Fruit fly (Drosophila melanogaster) whole organism, embryonic: Measurements from ENCODE around the gene IRSp53.

ENCODE experiments used
- ATbp ChIP-seq: fragments of 200-800 bp; sonication (Bioruptor generic); optimal IDR thresholded peaks from 2 replicates; lab custom pipeline; 2017; ENCODE audit warnings: missing biosample characterization, mild to moderate bottlenecking, missing genetic modification characterization, missing genetic modification reagents
- CG10321 ChIP-seq: fragments of 200-800 bp; sonication (Bioruptor generic); IDR thresholded peaks from 2 replicates; pipeline ENCODE4 v1.3.6; 2022; ENCODE audit warnings: missing biosample characterization, missing genetic modification characterization
- CG10366 ChIP-seq: fragments of 200-800 bp; sonication (Bioruptor generic); IDR thresholded peaks from 2 replicates; pipeline ENCODE4 v1.3.6; 2022; ENCODE audit warnings: missing biosample characterization, missing genetic modification characterization
- CG10431 ChIP-seq: fragments of 200-800 bp; sonication (Bioruptor generic); optimal IDR thresholded peaks from 3 replicates; lab custom pipeline; 2018; ENCODE audit warnings: missing biosample characterization, mild to moderate bottlenecking, missing genetic modification characterization
- CG10462 ChIP-seq: fragments of 200-800 bp; sonication (Bioruptor generic); optimal IDR thresholded peaks from 2 replicates; lab custom pipeline; 2016; ENCODE audit warnings: missing biosample characterization, missing genetic modification characterization
- CG12104 ChIP-seq: fragments of 200-800 bp; sonication (Bioruptor generic); optimal IDR thresholded peaks from 3 replicates; lab custom pipeline; 2016; ENCODE audit warnings: missing biosample characterization, missing genetic modification characterization
- CG12391 ChIP-seq: fragments of 200-800 bp; sonication (Bioruptor generic); optimal IDR thresholded peaks from 3 replicates; lab custom pipeline; 2018; ENCODE audit warnings: missing biosample characterization, mild to moderate bottlenecking, missing genetic modification characterization, moderate library complexity
- CG15073 ChIP-seq: fragments of 200-800 bp; sonication (Bioruptor generic); optimal IDR thresholded peaks from 2 replicates; lab custom pipeline; 2016; ENCODE audit warnings: missing biosample characterization, missing genetic modification characterization
- CG1603 ChIP-seq: fragments of 200-800 bp; sonication (Bioruptor generic); optimal IDR thresholded peaks from 2 replicates; lab custom pipeline; 2019; ENCODE audit warnings: missing biosample characterization, mild to moderate bottlenecking, missing genetic modification characterization, moderate library complexity
- CG17186 ChIP-seq: fragments of 200-800 bp; sonication (Bioruptor generic); optimal IDR thresholded peaks from 3 replicates; lab custom pipeline; 2017; ENCODE audit warnings: missing biosample characterization, missing genetic modification reagents, missing genetic modification characterization
- CG18599 ChIP-seq: fragments of 200-800 bp; sonication (Bioruptor generic); optimal IDR thresholded peaks from 3 replicates; lab custom pipeline; 2017; ENCODE audit warnings: missing biosample characterization, missing genetic modification characterization, mild to moderate bottlenecking, moderate library complexity, missing genetic modification reagents
- CG31224 ChIP-seq: fragments of 200-800 bp; sonication (Bioruptor generic); IDR thresholded peaks from 2 replicates; pipeline ENCODE4 v1.3.6; 2022; ENCODE audit warnings: missing biosample characterization, missing genetic modification characterization
- CG33213 ChIP-seq: fragments of 200-800 bp; sonication (Bioruptor generic); optimal IDR thresholded peaks from 3 replicates; lab custom pipeline; 2016; ENCODE audit warnings: missing biosample characterization, missing genetic modification characterization
- CG33557 ChIP-seq: fragments of 200-800 bp; sonication (Bioruptor generic); optimal IDR thresholded peaks from 2 replicates; lab custom pipeline; 2019; ENCODE audit warnings: missing biosample characterization, mild to moderate bottlenecking, missing genetic modification characterization, moderate library complexity
- CG3838 ChIP-seq: fragments of 200-800 bp; sonication (Bioruptor generic); optimal IDR thresholded peaks from 3 replicates; lab custom pipeline; 2016; ENCODE audit warnings: missing biosample characterization, missing genetic modification characterization
- CG4854 ChIP-seq: fragments of 200-800 bp; sonication (Bioruptor generic); optimal IDR thresholded peaks from 2 replicates; lab custom pipeline; 2016; ENCODE audit warnings: missing biosample characterization, missing genetic modification characterization, inconsistent platforms
- CG6654 ChIP-seq: fragments of 200-800 bp; sonication (Bioruptor generic); optimal IDR thresholded peaks from 2 replicates; lab custom pipeline; 2017; ENCODE audit warnings: missing biosample characterization, mild to moderate bottlenecking, missing genetic modification characterization
- CG7271 ChIP-seq: fragments of 200-800 bp; sonication (Bioruptor generic); optimal IDR thresholded peaks from 2 replicates; lab custom pipeline; 2018; ENCODE audit warnings: missing biosample characterization, mild to moderate bottlenecking, missing genetic modification characterization, moderate library complexity
- CG8765 ChIP-seq: fragments of 200-800 bp; sonication (Bioruptor generic); IDR thresholded peaks from 2 replicates; pipeline ENCODE4 v1.3.6; 2022; ENCODE audit warnings: missing biosample characterization, missing genetic modification characterization
- CG9727 ChIP-seq: fragments of 200-800 bp; sonication (Bioruptor generic); optimal IDR thresholded peaks from 3 replicates; lab custom pipeline; 2017; ENCODE audit warnings: missing biosample characterization, mild to moderate bottlenecking, missing genetic modification characterization
- D ChIP-seq, 2 experiments: fragments of 200-800 bp in 1 of 2; fragments of >200 bp in 1 of 2; sonication (Bioruptor generic) in 1 of 2; optimal IDR thresholded peaks; 2 replicates in 1 of 2; 3 replicates in 1 of 2; lab custom pipeline; 2017; ENCODE audit warnings: mild to moderate bottlenecking in 1 of 2, missing biosample characterization in 1 of 2, missing genetic modification characterization in 1 of 2, missing genetic modification reagents in 1 of 2
- Deaf1 ChIP-seq: fragments of 200-800 bp; optimal IDR thresholded peaks from 3 replicates; lab custom pipeline; 2019; ENCODE audit warnings: missing biosample characterization, mild to moderate bottlenecking, missing genetic modification characterization, moderate library complexity
- Ets65A ChIP-seq: fragments of 200-800 bp; sonication (Bioruptor generic); peaks from one replicate; lab custom pipeline; 2016; ENCODE audit warnings: missing biosample characterization, missing genetic modification characterization
- HLH3B ChIP-seq: fragments of 200-800 bp; sonication (Bioruptor generic); IDR thresholded peaks from 2 replicates; pipeline ENCODE4 v1.3.6; 2022; ENCODE audit warnings: missing biosample characterization, missing genetic modification characterization
- HmgZ ChIP-seq: fragments of 200-800 bp; sonication (Bioruptor generic); optimal IDR thresholded peaks from 2 replicates; lab custom pipeline; 2018; ENCODE audit warnings: missing biosample characterization, mild to moderate bottlenecking, missing genetic modification characterization
- Max ChIP-seq: fragments of 200-800 bp; sonication (Bioruptor generic); optimal IDR thresholded peaks from 2 replicates; lab custom pipeline; 2016; ENCODE audit warnings: missing biosample characterization, mild to moderate bottlenecking, missing genetic modification characterization
- Mes4 ChIP-seq: fragments of 200-800 bp; sonication (Bioruptor generic); optimal IDR thresholded peaks from 2 replicates; lab custom pipeline; 2016; ENCODE audit warnings: missing biosample characterization, missing genetic modification characterization
- Oaz ChIP-seq: fragments of 200-800 bp; sonication (Bioruptor generic); IDR thresholded peaks from 2 replicates; pipeline ENCODE4 v1.3.6; 2022; ENCODE audit warnings: missing biosample characterization, missing genetic modification characterization
- Stat92E ChIP-seq, 3 experiments: fragments of >200 bp in 2 of 3; fragments of 200-800 bp in 1 of 3; sonication (Bioruptor generic) in 1 of 3; optimal IDR thresholded peaks; 2 replicates each; lab custom pipeline; 2017 to 2019; ENCODE audit warnings: missing biosample characterization in 3 of 3, missing genetic modification characterization in 3 of 3, mild to moderate bottlenecking in 1 of 3, moderate library complexity in 1 of 3
- Vsx1 ChIP-seq: fragments of 200-800 bp; sonication (Bioruptor generic); optimal IDR thresholded peaks from 2 replicates; lab custom pipeline; 2017; ENCODE audit warnings: missing biosample characterization, mild to moderate bottlenecking, missing genetic modification characterization, missing genetic modification reagents
- aop ChIP-seq: fragments of 200-800 bp; sonication (Bioruptor generic); IDR thresholded peaks from 2 replicates; pipeline ENCODE4 v1.3.6; 2022; ENCODE audit warnings: missing biosample characterization, missing genetic modification characterization
- bbx ChIP-seq: fragments of 200-800 bp; sonication (Bioruptor generic); IDR thresholded peaks from 2 replicates; pipeline ENCODE4 v1.3.6; 2022; ENCODE audit warnings: missing biosample characterization, missing genetic modification characterization; ENCODE audit not compliant: partially characterized antibody
- bcd ChIP-seq: fragments of 200-800 bp; sonication (Bioruptor generic); optimal IDR thresholded peaks from 2 replicates; lab custom pipeline; 2017; ENCODE audit warnings: missing biosample characterization, mild to moderate bottlenecking, missing genetic modification characterization
- br ChIP-seq: fragments of >200 bp; optimal IDR thresholded peaks from 2 replicates; lab custom pipeline; 2017
- cg ChIP-seq: fragments of 200-800 bp; sonication (Bioruptor generic); optimal IDR thresholded peaks from 3 replicates; lab custom pipeline; 2019; ENCODE audit warnings: missing biosample characterization, mild to moderate bottlenecking, missing genetic modification characterization, moderate library complexity
- chm ChIP-seq: fragments of 200-800 bp; sonication (Bioruptor generic); IDR thresholded peaks from 2 replicates; pipeline ENCODE4 v1.3.6; 2022; ENCODE audit warnings: missing biosample characterization, missing genetic modification characterization
- dmrt99B ChIP-seq: fragments of 200-800 bp; sonication (Bioruptor generic); optimal IDR thresholded peaks from 2 replicates; lab custom pipeline; 2018; ENCODE audit warnings: missing biosample characterization, mild to moderate bottlenecking, missing genetic modification characterization, moderate library complexity
- esg ChIP-seq: fragments of 200-800 bp; sonication (Bioruptor generic); conservative IDR thresholded peaks from 2 replicates; pipeline ENCODE4 v1.3.6; 2022; ENCODE audit warnings: missing biosample characterization, missing genetic modification characterization
- exex ChIP-seq: fragments of 200-800 bp; sonication (Bioruptor generic); optimal IDR thresholded peaks from 4 replicates; lab custom pipeline; 2018; ENCODE audit warnings: missing biosample characterization, mild to moderate bottlenecking, missing genetic modification characterization, moderate library complexity
- her ChIP-seq: fragments of 200-800 bp; sonication (Bioruptor generic); optimal IDR thresholded peaks from 2 replicates; lab custom pipeline; 2016; ENCODE audit warnings: missing biosample characterization, missing genetic modification characterization
- hth ChIP-seq: fragments of >200 bp; optimal IDR thresholded peaks from 2 replicates; lab custom pipeline; 2017; ENCODE audit warnings: inconsistent platforms
- klu ChIP-seq: fragments of 200-800 bp; sonication (Bioruptor generic); IDR thresholded peaks from 2 replicates; pipeline ENCODE4 v1.3.6; 2022; ENCODE audit warnings: missing biosample characterization, missing genetic modification characterization
- knrl ChIP-seq: fragments of 200-800 bp; sonication (Bioruptor generic); IDR thresholded peaks from 3 replicates; pipeline ENCODE4 v1.3.6; 2022; ENCODE audit warnings: missing biosample characterization, missing genetic modification characterization; ENCODE audit not compliant: partially characterized antibody
- nau ChIP-seq: fragments of 200-800 bp; sonication (Bioruptor generic); optimal IDR thresholded peaks from 3 replicates; lab custom pipeline; 2017; ENCODE audit warnings: missing biosample characterization, mild to moderate bottlenecking, missing genetic modification characterization, missing genetic modification reagents
- nom ChIP-seq: fragments of 200-800 bp; sonication (Bioruptor generic); optimal IDR thresholded peaks from 2 replicates; lab custom pipeline; 2017; ENCODE audit warnings: missing biosample characterization, missing genetic modification characterization, mild to moderate bottlenecking, moderate library complexity, missing genetic modification reagents
- tap ChIP-seq: fragments of 200-800 bp; optimal IDR thresholded peaks from 3 replicates; lab custom pipeline; 2019; ENCODE audit warnings: missing biosample characterization, mild to moderate bottlenecking, missing genetic modification characterization, moderate library complexity
- z ChIP-seq: fragments of 200-800 bp; sonication (Bioruptor generic); IDR thresholded peaks from 3 replicates; pipeline ENCODE4 v1.3.6; 2022; ENCODE audit warnings: missing biosample characterization, missing genetic modification characterization
- zen2 ChIP-seq: fragments of 200-800 bp; sonication (Bioruptor generic); IDR thresholded peaks from 3 replicates; pipeline ENCODE4 v1.3.6; 2022; ENCODE audit warnings: missing biosample characterization, missing genetic modification characterization; ENCODE audit not compliant: partially characterized antibody

IRSp53 gene

DNA sequence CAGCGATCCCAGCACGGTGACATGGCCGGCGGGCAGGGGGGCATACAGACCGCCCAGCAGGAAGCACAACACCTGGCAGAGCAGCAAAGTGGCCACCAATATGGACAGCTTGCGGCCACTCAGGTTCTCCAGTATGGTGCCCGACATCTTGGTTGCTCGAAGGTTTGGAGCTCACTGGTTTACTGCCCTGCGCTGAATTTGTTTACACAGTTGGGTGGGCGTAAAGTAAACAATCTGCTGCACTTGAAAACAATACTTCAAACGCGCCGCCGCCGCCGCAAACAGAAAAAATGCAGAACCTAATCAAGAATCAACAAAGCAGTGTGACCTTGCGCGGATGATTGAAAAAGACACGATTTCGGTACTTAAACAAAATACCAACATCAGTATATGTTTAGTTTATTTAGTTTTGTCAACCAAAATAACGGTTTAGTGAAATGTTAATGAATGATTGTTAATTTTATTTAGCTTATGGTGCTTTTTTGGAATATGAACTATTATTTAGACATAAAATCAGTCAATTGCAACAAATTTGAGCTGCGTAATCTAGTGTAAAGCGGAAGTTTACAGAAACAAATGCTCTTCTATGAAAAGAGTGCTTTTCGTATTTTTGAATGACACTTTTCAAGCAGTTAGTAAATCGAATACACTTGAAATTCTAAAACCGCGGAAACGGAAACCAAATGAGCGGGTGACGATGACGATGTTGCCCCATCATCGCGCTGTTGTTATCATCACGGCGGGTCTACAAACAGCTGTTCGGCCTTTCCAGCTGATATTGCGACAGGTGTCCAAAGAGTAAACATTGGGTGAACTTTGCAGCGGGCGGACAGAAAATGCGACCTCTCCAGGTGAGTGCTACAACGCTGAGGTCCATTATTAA, 33.7 kb downstream of the IRSp53 start, which contains the start of the genes wls and Adck5 (continued):
- TF ChIP-seq HmgZ = peak; percentile 44
- no peak for TF ChIP-seq Deaf1 (tag; lab: Kevin White, UChicago)
- TF ChIP-seq z (GFP tag; lab: Robert Waterston, UW) = no peak
- 0 out of 2 replicates have a peak, but pooled peaks have one; percentile 8 for TF ChIP-seq bbx (GFP tag; lab: Robert Waterston, UW)
- peak; percentile 42 for TF ChIP-seq CG10462 (GFP tag; lab: Kevin White, UChicago)
- TF ChIP-seq br (lab: Kevin White, UChicago) = no peak
- TF ChIP-seq CG12391 (tag; lab: Kevin White, UChicago) = peak; percentile 62
- peak; percentile 34 for TF ChIP-seq CG17186 (GFP tag; lab: Kevin White, UChicago)
- peak; percentile 35 for TF ChIP-seq CG4854
- peak; percentile 59 for TF ChIP-seq bcd (GFP tag; lab: Kevin White, UChicago)
- no peak for TF ChIP-seq CG8765 (GFP tag; lab: Robert Waterston, UW)
- TF ChIP-seq CG10431 (GFP tag; lab: Kevin White, UChicago) = no peak
- no peak for TF ChIP-seq CG15073
- peak; percentile 17; the same call in 1 of the 2 replicates for TF ChIP-seq chm (GFP tag; lab: Robert Waterston, UW)
- no peak for TF ChIP-seq tap (tag; lab: Kevin White, UChicago)
- peak; percentile 50 for TF ChIP-seq CG7271
- no peak for TF ChIP-seq CG10366 (GFP tag; lab: Robert Waterston, UW)
- no peak for TF ChIP-seq klu (GFP tag; lab: Robert Waterston, UW)
- peak; percentile 63 for TF ChIP-seq CG9727
- TF ChIP-seq Ets65A = no peak
- TF ChIP-seq Vsx1 (GFP tag; lab: Kevin White, UChicago) = no peak
- no peak for TF ChIP-seq nau (GFP tag; lab: Kevin White, UChicago)
- no peak for TF ChIP-seq CG31224 (GFP tag; lab: Robert Waterston, UW)
- no peak for TF ChIP-seq Max (GFP tag; lab: Kevin White, UChicago)
- peak; percentile 63 for TF ChIP-seq Mes4
- no peak for TF ChIP-seq dmrt99B (tag; lab: Kevin White, UChicago)
- no peak for TF ChIP-seq CG6654 (GFP tag; lab: Kevin White, UChicago)
- peak; percentile 41; the same call in 2 of the 3 replicates for TF ChIP-seq zen2 (GFP tag; lab: Robert Waterston, UW)
- no peak for TF ChIP-seq D (optimal IDR thresholded peaks at IDR 0.05; lab: Kevin White, UChicago)
- TF ChIP-seq D (GFP tag; optimal IDR thresholded peaks at IDR 0.05; lab: Kevin White, UChicago) = no peak
- peak; percentile 61 for TF ChIP-seq CG18599 (GFP tag; lab: Kevin White, UChicago)
- TF ChIP-seq Oaz = no peak
- TF ChIP-seq esg (GFP tag; lab: Robert Waterston, UW) = no peak
- peak; percentile 15 for TF ChIP-seq CG33213 (GFP tag; lab: Kevin White, UChicago)
- peak; percentile 57 for TF ChIP-seq CG1603 (tag; lab: Kevin White, UChicago)
- TF ChIP-seq aop = no peak
- no peak for TF ChIP-seq nom (GFP tag; lab: Kevin White, UChicago)
- peak; percentile 46 for TF ChIP-seq ATbp (GFP tag; lab: Kevin White, UChicago)
- no peak for TF ChIP-seq CG3838 (GFP tag; lab: Kevin White, UChicago)
- no peak for TF ChIP-seq hth (lab: Kevin White, UChicago)
- no peak for TF ChIP-seq CG33557 (GFP tag; lab: Kevin White, UChicago)
- TF ChIP-seq CG10321 (GFP tag; lab: Robert Waterston, UW) = peak; percentile 37; the same call in 1 of the 2 replicates
- no peak for TF ChIP-seq cg (GFP tag; lab: Kevin White, UChicago)
- TF ChIP-seq HLH3B (GFP tag; lab: Robert Waterston, UW) = no peak
- no peak for TF ChIP-seq exex (tag; lab: Kevin White, UChicago)
- peak; percentile 9 for TF ChIP-seq CG12104
- TF ChIP-seq Stat92E (GFP tag; optimal IDR thresholded peaks at IDR 0.05; lab: Kevin White, UChicago) = no peak
- TF ChIP-seq knrl (GFP tag; lab: Robert Waterston, UW) = no peak
- peak; percentile 46 for TF ChIP-seq her
